Fruit fly (Drosophila melanogaster): ENCODE results near the gene Cmpk.

The Cmpk gene

DNA sequence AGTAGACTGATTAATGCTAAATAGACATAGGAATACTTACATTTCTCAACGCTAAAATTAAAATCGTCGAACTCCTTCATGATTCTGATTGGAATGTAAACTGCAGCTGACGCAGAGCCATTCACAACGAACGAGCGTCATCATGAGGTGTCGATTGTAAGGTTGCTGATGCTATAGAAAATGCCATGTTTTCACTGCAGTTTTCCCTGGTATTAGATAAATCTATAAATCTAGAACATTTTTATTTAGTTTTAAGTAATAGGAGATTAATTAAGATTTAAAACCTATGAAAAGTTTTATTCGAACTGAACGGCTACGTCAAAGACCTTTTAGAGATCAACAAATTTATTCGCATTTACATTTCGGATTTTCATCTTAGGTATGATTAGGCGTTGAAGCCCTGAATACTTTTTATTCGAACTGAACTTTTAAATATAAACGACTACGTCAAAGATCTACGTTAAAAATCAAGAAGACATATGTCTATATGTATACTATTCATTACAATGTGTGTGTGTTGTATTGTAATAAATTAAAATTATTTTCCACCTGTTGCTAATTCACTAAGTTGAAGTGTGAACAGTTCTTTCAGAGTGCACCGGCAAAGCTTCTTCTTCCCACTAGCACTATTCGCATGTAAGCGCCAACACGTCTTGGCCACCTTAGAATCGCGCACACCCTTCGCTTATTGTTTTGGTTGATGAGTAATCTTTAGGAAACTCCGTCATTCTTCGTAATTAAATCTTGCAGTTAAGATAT, 2.9 kb downstream of the Cmpk start, which contains the start of the genes Exo84 and Vps2 (continued):
- TF ChIP-seq mam (GFP tag; optimal IDR thresholded peaks at IDR 0.05) (peak; percentile 46), CG10654 (GFP tag; optimal IDR thresholded peaks at IDR 0.05) (no peak), CG12104 (GFP tag; optimal IDR thresholded peaks at IDR 0.05) (peak; percentile 26), CG12659 (GFP tag; optimal IDR thresholded peaks at IDR 0.05) (peak; percentile 55), danr (GFP tag; IDR thresholded peaks at IDR 0.05) (no peak), CG17385 (GFP tag; optimal IDR thresholded peaks at IDR 0.05) (peak; percentile 89), ken (GFP tag; IDR thresholded peaks at IDR 0.05) (no peak), CG7928 (GFP tag; optimal IDR thresholded peaks at IDR 0.05) (peak; percentile 45), CG15269 (tag; optimal IDR thresholded peaks at IDR 0.05) (peak; percentile 57), al (GFP tag; IDR thresholded peaks at IDR 0.05) (peak; percentile 38; the same call in 1 of the 2 replicates), sisA (GFP tag; IDR thresholded peaks at IDR 0.05) (peak; percentile 46; the same call in 1 of the 2 replicates), nmo (GFP tag; optimal IDR thresholded peaks at IDR 0.05) (peak; percentile 77), ham (GFP tag; IDR thresholded peaks at IDR 0.05) (0 out of 2 replicates have a peak, but pooled peaks have one; percentile 45), Sry-β (GFP tag; optimal IDR thresholded peaks at IDR 0.05) (no peak), NfI (GFP tag; optimal IDR thresholded peaks at IDR 0.05) (peak; percentile 36), CG9817 (tag; optimal IDR thresholded peaks at IDR 0.05) (peak; percentile 78), bsh (GFP tag; optimal IDR thresholded peaks at IDR 0.05) (peak in 1 of 2 experiments; percentile 17), CG3847 (GFP tag; IDR thresholded peaks at IDR 0.05) (peak; percentile 53; the same call in 1 of the 2 replicates), Hr3 (GFP tag; optimal IDR thresholded peaks at IDR 0.05) (peak; percentile 65), CG8924 (tag; optimal IDR thresholded peaks at IDR 0.05) (peak; percentile 50), NC2β (GFP tag; optimal IDR thresholded peaks at IDR 0.05) (no peak), wdn (GFP tag; IDR thresholded peaks at IDR 0.05) (peak; percentile 10; the same call in 1 of the 2 replicates), insv (GFP tag; optimal IDR thresholded peaks at IDR 0.05) (peak; percentile 30 to 93), MBD-R2 (GFP tag; IDR thresholded peaks at IDR 0.05) (peak; percentile 58), CG1024 (GFP tag; IDR thresholded peaks at IDR 0.05) (no peak), CG34422 (GFP tag; IDR thresholded peaks at IDR 0.05) (peak; percentile 66), CG13624 (GFP tag; optimal IDR thresholded peaks at IDR 0.05) (peak; percentile 4)

DNA sequence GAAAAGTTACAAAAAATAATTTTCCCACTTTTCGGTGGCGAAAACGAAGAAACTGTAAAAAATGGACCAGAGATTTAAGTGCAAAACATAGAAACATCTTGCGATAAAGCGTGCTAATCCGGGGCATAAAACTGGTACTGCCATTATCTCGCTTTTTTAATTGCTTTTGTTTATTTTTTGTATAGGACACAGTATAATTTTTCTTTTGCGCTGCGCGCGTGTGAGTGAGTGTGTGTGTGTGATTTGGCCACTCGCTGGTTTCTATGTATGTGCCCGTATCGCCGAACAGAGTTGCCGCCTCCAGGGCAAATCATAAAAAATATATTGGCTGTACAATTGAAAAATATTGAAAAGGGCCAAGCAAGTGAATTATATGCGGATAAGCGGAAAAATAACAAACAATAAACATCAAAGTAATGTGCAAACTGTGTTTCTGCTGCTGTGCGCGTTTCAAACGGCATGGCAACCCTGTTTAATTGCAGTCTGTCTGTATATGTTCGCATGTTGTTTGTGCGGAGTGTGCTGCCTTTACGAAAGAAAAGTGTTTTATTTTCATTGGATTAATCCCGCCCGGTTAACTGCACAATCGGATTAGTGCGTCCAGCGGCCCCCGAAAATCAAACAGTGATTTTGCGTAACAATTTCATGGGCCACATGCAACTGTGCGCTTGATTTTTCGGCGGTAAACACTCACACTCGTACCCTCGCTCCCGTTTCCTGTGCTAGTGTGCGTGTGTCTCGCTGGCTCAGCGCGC, 12.9 kb downstream of the Cmpk start:
- TF ChIP-seq zen2 (GFP tag; IDR thresholded peaks at IDR 0.05; ENCODE audit: partially characterized antibody) = no peak
- peak; percentile 55 for TF ChIP-seq stwl (tag; optimal IDR thresholded peaks at IDR 0.05)
- TF ChIP-seq CG3838 (GFP tag; optimal IDR thresholded peaks at IDR 0.05) = peak; percentile 91
- TF ChIP-seq ac (GFP tag; optimal IDR thresholded peaks at IDR 0.05) = peak; percentile 86
- TF ChIP-seq ken (GFP tag; IDR thresholded peaks at IDR 0.05) = peak; percentile 97
- peak; percentile 85 for TF ChIP-seq tap (tag; optimal IDR thresholded peaks at IDR 0.05)
- TF ChIP-seq CG10209 (GFP tag; optimal IDR thresholded peaks at IDR 0.05) = peak; percentile 96
- peak; percentile 94 for TF ChIP-seq CG10462 (GFP tag; optimal IDR thresholded peaks at IDR 0.05)
- peak; percentile 90 for TF ChIP-seq CG6175 (GFP tag; IDR thresholded peaks at IDR 0.05)
- TF ChIP-seq CG3726 (GFP tag; IDR thresholded peaks at IDR 0.05) = peak; percentile 96
- peak; percentile 90 for TF ChIP-seq CG10565 (GFP tag; optimal IDR thresholded peaks at IDR 0.05)
- TF ChIP-seq CG6813 (GFP tag; optimal IDR thresholded peaks at IDR 0.05) = peak; percentile 94
- peak; percentile 68 for TF ChIP-seq Dip2 (GFP tag; IDR thresholded peaks at IDR 0.05)
- peak; percentile 97 for TF ChIP-seq otp (GFP tag; IDR thresholded peaks at IDR 0.05)
- TF ChIP-seq PHDP (tag; optimal IDR thresholded peaks at IDR 0.05) = peak; percentile 96
- peak; percentile 85 for TF ChIP-seq onecut (GFP tag; IDR thresholded peaks at IDR 0.05)
- TF ChIP-seq CG2889 (GFP tag; IDR thresholded peaks at IDR 0.05) = peak; percentile 97
- TF ChIP-seq CG2129 (GFP tag; IDR thresholded peaks at IDR 0.05; ENCODE audit: partially characterized antibody) = no peak
- peak; percentile 95 for TF ChIP-seq CG13123 (GFP tag; optimal IDR thresholded peaks at IDR 0.05)
- TF ChIP-seq Hey (tag; optimal IDR thresholded peaks at IDR 0.05) = peak; percentile 81
- TF ChIP-seq HHEX (GFP tag; optimal IDR thresholded peaks at IDR 0.05) = peak; percentile 96
- TF ChIP-seq maf-S (GFP tag; optimal IDR thresholded peaks at IDR 0.05) = peak; percentile 97

All from whole organism, embryonic.